Worm (Caenorhabditis elegans): ENCODE results near the gene elof-1.

elof-1 gene

DNA sequence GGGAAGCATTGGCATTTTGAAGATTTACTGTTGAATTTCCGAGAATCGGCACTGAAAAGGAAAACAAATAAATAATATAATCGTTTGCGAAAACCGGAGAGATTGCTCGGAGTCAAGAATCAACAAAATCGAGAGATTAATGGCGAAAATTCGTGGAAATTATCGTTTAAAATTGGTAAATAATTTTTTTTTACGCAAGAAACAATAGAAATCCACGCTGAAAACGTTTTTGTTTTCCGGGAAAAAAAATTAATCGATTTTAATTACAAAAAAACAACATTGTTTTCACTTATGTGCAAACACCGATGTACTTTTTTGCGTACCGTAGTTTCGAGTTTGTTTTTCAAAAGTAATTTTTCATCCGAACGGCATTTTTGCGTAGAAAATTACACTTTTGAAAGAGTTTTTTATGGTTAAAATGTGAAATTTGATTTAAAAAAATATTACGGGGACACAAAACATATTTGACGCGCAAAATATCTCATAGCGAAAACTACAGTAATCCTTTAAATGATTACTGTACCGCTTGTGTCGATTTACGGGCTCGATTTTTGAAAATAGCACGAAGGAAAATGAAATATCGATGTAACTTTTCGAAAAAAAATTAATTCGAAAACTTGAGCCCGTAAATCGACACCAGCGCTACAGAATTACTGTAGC, 38.7 kb upstream of the elof-1 start, which contains the start of gene ctl-3:
Gene ctl-3 (minus strand): TSS at position 51 of the 660 bp plus-strand sequence.
- TF ChIP-seq tlp-1 (tag; optimal IDR thresholded peaks at IDR 0.05) = no peak
- no peak for TF ChIP-seq aha-1 (tag; optimal IDR thresholded peaks at IDR 0.05)
- no peak for TF ChIP-seq nhr-77 (tag; optimal IDR thresholded peaks at IDR 0.05)
- TF ChIP-seq ets-5 (GFP tag; IDR thresholded peaks at IDR 0.05) = no peak
- no peak for TF ChIP-seq efl-3 (GFP tag; optimal IDR thresholded peaks at IDR 0.05)
- TF ChIP-seq tbx-2 (tag; optimal IDR thresholded peaks at IDR 0.05) = no peak
- no peak for TF ChIP-seq F16B12.6 (tag; optimal IDR thresholded peaks at IDR 0.05)
- no peak for TF ChIP-seq nhr-28 (tag; optimal IDR thresholded peaks at IDR 0.05)
- no peak for TF ChIP-seq lsy-2 (tag; optimal IDR thresholded peaks at IDR 0.05)
- TF ChIP-seq lin-35 (GFP tag; optimal IDR thresholded peaks at IDR 0.05) = no peak
- no peak for TF ChIP-seq ztf-4 (tag; optimal IDR thresholded peaks at IDR 0.05)
- TF ChIP-seq nhr-19 (GFP tag; conservative IDR thresholded peaks at IDR 0.05) = no peak
- TF ChIP-seq snpc-4 (tag; optimal IDR thresholded peaks at IDR 0.05) = no peak
- TF ChIP-seq egl-27 (tag; optimal IDR thresholded peaks at IDR 0.05) = no peak
- TF ChIP-seq pqm-1 (tag; optimal IDR thresholded peaks at IDR 0.05) = no peak
- TF ChIP-seq dpl-1 (GFP tag; optimal IDR thresholded peaks at IDR 0.05) = no peak
- TF ChIP-seq zag-1 (tag; optimal IDR thresholded peaks at IDR 0.05) = no peak

- TF ChIP-seq blmp-1 (tag; optimal IDR thresholded peaks at IDR 0.05) (peak; percentile 25), zag-1 (tag; optimal IDR thresholded peaks at IDR 0.05) (no peak)
Observed at ce11 chrII:14311537-14311936, 38.0 kb upstream of the elof-1 start.

DNA sequence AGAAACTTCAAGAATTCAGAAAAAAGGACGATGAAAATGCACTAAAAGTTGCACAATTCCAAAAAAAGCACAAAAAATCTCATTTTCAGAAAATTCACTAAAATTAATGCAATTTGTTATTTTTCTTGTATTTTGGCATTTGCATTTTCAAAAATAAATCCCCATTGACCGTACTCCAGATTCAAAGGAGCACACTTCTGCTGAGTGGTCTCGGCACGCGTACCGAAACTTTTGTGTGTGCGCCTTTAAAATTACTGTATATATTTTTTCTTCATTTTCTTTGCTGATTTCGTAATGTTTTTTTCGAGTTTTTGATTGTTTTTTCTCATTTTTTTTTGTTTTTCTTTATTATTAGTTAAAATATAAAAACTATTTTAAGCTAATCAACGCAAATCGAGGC, 37.4 kb upstream of the elof-1 start:
- TF ChIP-seq efl-1 (optimal IDR thresholded peaks at IDR 0.05) (no peak), efl-1 (GFP tag; optimal IDR thresholded peaks at IDR 0.05 in 1 of 2) (peak in 1 of 2 experiments; percentile 44), unc-62 (GFP tag; optimal IDR thresholded peaks at IDR 0.05) (no peak)

DNA sequence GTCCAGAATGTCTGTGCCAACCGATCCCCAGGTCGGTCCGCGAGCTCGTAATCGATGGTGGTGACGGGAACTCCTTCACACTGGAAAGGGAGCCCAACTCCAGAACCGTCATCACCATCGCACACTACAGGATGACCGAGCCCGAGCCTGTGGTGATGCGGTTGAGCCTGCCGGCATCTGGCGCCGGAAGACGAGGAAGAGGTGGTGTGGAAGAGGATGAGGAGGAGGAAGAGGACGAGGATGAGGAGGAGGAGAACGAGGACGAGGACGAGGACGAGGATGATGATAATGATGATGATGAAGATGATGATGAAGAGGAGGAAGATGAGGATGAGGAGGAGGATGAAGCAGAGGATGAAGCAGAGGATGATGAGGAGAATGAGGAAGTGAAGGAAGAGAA, 31.5 kb upstream of the elof-1 start, which contains the start of gene Y54G11A.14:
Gene Y54G11A.14 (plus strand): TSS at position 132 of the 400 bp plus-strand sequence.
- TF ChIP-seq unc-98 (GFP tag; IDR thresholded peaks at IDR 0.05) = no peak
- TF ChIP-seq ceh-8 (GFP tag; optimal IDR thresholded peaks at IDR 0.05) = no peak
- TF ChIP-seq C04F5.9 (tag; optimal IDR thresholded peaks at IDR 0.05) = no peak
- TF ChIP-seq zip-4 (GFP tag; optimal IDR thresholded peaks at IDR 0.05) = no peak
- TF ChIP-seq pqm-1 (tag; optimal IDR thresholded peaks at IDR 0.05) = no peak
- TF ChIP-seq zag-1 (tag; optimal IDR thresholded peaks at IDR 0.05) = no peak
- no peak for TF ChIP-seq F16B12.6 (tag; optimal IDR thresholded peaks at IDR 0.05)
- no peak for TF ChIP-seq mdl-1 (tag; optimal IDR thresholded peaks at IDR 0.05)
- TF ChIP-seq ama-1 (optimal IDR thresholded peaks at IDR 0.05) = no peak
- no peak for TF ChIP-seq vab-15 (tag; optimal IDR thresholded peaks at IDR 0.05)
- TF ChIP-seq isw-1 (GFP tag; IDR thresholded peaks at IDR 0.05) = no peak

DNA sequence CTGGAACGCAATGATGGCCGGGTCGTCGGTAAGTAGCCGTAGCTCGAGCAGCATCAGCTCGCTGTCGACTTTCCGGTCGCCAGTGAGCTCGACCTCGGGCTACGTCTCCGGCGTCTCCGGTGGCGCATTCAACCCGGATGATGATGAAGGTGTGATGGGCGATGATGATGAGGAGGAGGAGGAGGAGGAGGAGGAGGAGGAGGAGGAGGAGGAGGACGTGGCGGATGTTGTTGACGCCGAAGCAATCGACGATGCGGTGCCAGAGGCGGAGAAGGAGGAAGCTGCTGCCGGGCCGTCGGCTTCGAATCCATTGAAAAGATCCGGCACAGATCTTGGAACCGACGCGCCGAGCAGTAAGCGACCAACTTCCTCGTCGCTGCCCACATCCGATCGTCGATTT, 30.3 kb upstream of the elof-1 start:
- TF ChIP-seq ceh-8 (GFP tag; optimal IDR thresholded peaks at IDR 0.05) (peak; percentile 48), lin-13 (GFP tag; optimal IDR thresholded peaks at IDR 0.05) (no peak)

ce11 chrII:14321225-14321624, 28.3 kb upstream of the elof-1 start:
- TF ChIP-seq efl-1 (optimal IDR thresholded peaks at IDR 0.05) (peak in 1 of 2 experiments; percentile 18), efl-1 (GFP tag; optimal IDR thresholded peaks at IDR 0.05 in 1 of 2) (peak in 1 of 2 experiments; percentile 18), dpl-1 (GFP tag; optimal IDR thresholded peaks at IDR 0.05) (peak in 1 of 3 experiments; percentile 22), elt-2 (tag; optimal IDR thresholded peaks at IDR 0.05) (no peak), F16B12.6 (tag; optimal IDR thresholded peaks at IDR 0.05) (peak; percentile 16), ceh-8 (GFP tag; optimal IDR thresholded peaks at IDR 0.05) (peak; percentile 36)

Data from whole organism, L1 larva.